Worm (Caenorhabditis elegans) whole organism, early embryonic: ENCODE results near the gene papl-1.

Source experiments
- B0310.2 ChIP-seq: sonication (generic microtip); optimal IDR thresholded peaks from 2 replicates; lab custom pipeline; 2016; ENCODE audit warnings: mild to moderate bottlenecking, missing genetic modification characterization, missing compliant biosample characterization
- F13C5.2 ChIP-seq: sonication (generic microtip); optimal IDR thresholded peaks from 2 replicates; lab custom pipeline; 2017; ENCODE audit warnings: mild to moderate bottlenecking, missing genetic modification characterization, inconsistent platforms, missing compliant biosample characterization
- aly-1 ChIP-seq: sonication (generic microtip); optimal IDR thresholded peaks from 2 replicates; lab custom pipeline; 2016; ENCODE audit warnings: missing genetic modification characterization, missing compliant biosample characterization
- ama-1 ChIP-seq: fragments of 150-350 bp; optimal IDR thresholded peaks from 2 replicates; lab custom pipeline; 2014
- ceh-13 ChIP-seq: fragments of 200-800 bp; sonication (Bioruptor generic); optimal IDR thresholded peaks from 2 replicates; lab custom pipeline; 2018; ENCODE audit warnings: mild to moderate bottlenecking, missing genetic modification characterization, missing compliant biosample characterization
- ceh-36 ChIP-seq: sonication (generic microtip); optimal IDR thresholded peaks from 2 replicates; lab custom pipeline; 2016; ENCODE audit warnings: missing genetic modification characterization, inconsistent platforms, missing compliant biosample characterization
- ets-7 ChIP-seq: sonication (generic microtip); optimal IDR thresholded peaks from 2 replicates; lab custom pipeline; 2016; ENCODE audit warnings: missing genotype, missing genetic modification characterization, missing compliant biosample characterization
- flt-1 ChIP-seq: fragments of 200-800 bp; sonication (Bioruptor generic); IDR thresholded peaks from 2 replicates; pipeline ENCODE4 v1.3.6; 2022; ENCODE audit warnings: missing genetic modification characterization, missing compliant biosample characterization
- hmbx-1 ChIP-seq: sonication (generic microtip); optimal IDR thresholded peaks from 2 replicates; lab custom pipeline; 2016; ENCODE audit warnings: mild to moderate bottlenecking, missing genetic modification characterization, missing compliant biosample characterization
- hmg-4 ChIP-seq: fragments of 200-800 bp; sonication (Bioruptor generic); optimal IDR thresholded peaks from 2 replicates; lab custom pipeline; 2018; ENCODE audit warnings: mild to moderate bottlenecking, missing genetic modification characterization, missing compliant biosample characterization
- hnd-1 ChIP-seq: sonication (generic microtip); optimal IDR thresholded peaks from 2 replicates; lab custom pipeline; 2016; ENCODE audit warnings: missing genetic modification characterization, missing compliant biosample characterization
- pes-1 ChIP-seq: fragments of 200-800 bp; sonication (Bioruptor generic); IDR thresholded peaks from 2 replicates; pipeline ENCODE4 v1.3.6; 2022; ENCODE audit warnings: missing genetic modification reagents, missing genetic modification characterization, missing compliant biosample characterization
- scrt-1 ChIP-seq: fragments of 200-800 bp; sonication (Bioruptor generic); IDR thresholded peaks from 2 replicates; pipeline ENCODE4 v1.3.6; 2022; ENCODE audit warnings: missing genetic modification characterization, missing compliant biosample characterization
- sea-1 ChIP-seq: fragments of 200-800 bp; sonication (Bioruptor generic); conservative IDR thresholded peaks from 2 replicates; pipeline ENCODE4 v1.3.6; 2022; ENCODE audit warnings: missing genetic modification characterization, missing compliant biosample characterization
- tbx-11 ChIP-seq: fragments of 200-800 bp; sonication (Bioruptor generic); IDR thresholded peaks from 2 replicates; pipeline ENCODE4 v1.3.6; 2022; ENCODE audit warnings: missing genetic modification characterization, missing compliant biosample characterization
- tbx-37 ChIP-seq: fragments of 200-800 bp; sonication (Bioruptor generic); conservative IDR thresholded peaks from 2 replicates; pipeline ENCODE4 v1.3.6; 2022; ENCODE audit warnings: missing genetic modification reagents, missing genetic modification characterization, missing compliant biosample characterization
- tra-4 ChIP-seq: sonication (generic microtip); optimal IDR thresholded peaks from 2 replicates; lab custom pipeline; 2017; ENCODE audit warnings: missing genetic modification characterization, missing compliant biosample characterization

papl-1 gene

DNA sequence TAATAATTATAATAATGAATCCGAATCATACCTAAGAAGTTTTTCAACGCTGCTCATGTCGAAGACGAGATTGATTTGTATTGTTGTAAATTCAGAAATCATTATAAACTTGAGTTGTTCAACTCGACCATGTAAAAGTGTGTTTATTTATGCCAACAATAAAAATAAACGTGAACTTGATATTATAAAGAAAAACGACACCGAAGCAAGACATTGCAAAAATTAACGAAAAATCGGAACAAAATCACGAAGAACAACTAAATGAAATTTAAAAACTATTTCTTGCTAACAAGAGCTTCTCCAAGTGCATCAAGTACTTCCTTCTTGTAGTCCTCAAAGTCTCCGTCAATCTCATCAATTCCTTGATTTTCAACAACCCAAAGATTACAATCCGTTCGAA, 1.4 kb upstream of the papl-1 start, which contains the start of gene F18E2.15:
TSS of gene F18E2.15 (minus strand) at position 101 of the 400 bp plus-strand sequence.
- no peak for TF ChIP-seq ceh-36 (tag; lab: Kevin White, UChicago)
- TF ChIP-seq hmbx-1 = no peak
- TF ChIP-seq pes-1 = no peak
- TF ChIP-seq tbx-11 (GFP tag; lab: Robert Waterston, UW) = no peak
- no peak for TF ChIP-seq tra-4 (tag; lab: Kevin White, UChicago)
- no peak for TF ChIP-seq aly-1
- no peak for TF ChIP-seq ceh-13 (GFP tag; lab: Kevin White, UChicago)
- TF ChIP-seq hnd-1 (tag; lab: Kevin White, UChicago) = no peak
- TF ChIP-seq ets-7 (tag; lab: Kevin White, UChicago) = no peak
- TF ChIP-seq B0310.2 (tag; lab: Kevin White, UChicago) = no peak
- TF ChIP-seq sea-1 (GFP tag; lab: Robert Waterston, UW) = no peak
- no peak for TF ChIP-seq F13C5.2

DNA sequence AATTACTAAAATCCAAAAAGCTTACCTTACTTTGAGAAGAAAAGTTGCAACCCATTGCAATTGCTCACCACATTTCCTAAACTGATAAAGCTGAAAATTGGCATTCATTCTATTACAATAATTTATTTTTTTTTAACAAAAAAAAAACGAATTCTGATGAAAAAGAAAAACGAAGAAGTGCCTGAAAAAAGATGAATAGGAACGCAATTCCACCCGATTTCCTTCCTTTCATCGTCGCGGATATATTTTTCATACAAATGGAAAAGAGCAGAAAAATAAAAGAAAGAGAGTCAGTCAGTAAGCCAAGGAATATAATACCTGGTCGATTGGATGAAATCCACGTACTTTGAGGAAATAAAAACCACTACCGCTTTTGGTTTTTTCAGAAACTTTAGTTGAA, 4.7 kb downstream of the papl-1 start, which contains the start of gene gpa-13:
TSS of gene gpa-13 (minus strand) at position 101 of the 400 bp plus-strand sequence.
- TF ChIP-seq pes-1 (no peak), ceh-13 (GFP tag; lab: Kevin White, UChicago) (no peak), sea-1 (GFP tag; lab: Robert Waterston, UW) (no peak), F13C5.2 (no peak), tra-4 (tag; lab: Kevin White, UChicago) (no peak), tbx-11 (GFP tag; lab: Robert Waterston, UW) (no peak), ets-7 (tag; lab: Kevin White, UChicago) (no peak), scrt-1 (GFP tag; lab: Robert Waterston, UW) (no peak)

DNA sequence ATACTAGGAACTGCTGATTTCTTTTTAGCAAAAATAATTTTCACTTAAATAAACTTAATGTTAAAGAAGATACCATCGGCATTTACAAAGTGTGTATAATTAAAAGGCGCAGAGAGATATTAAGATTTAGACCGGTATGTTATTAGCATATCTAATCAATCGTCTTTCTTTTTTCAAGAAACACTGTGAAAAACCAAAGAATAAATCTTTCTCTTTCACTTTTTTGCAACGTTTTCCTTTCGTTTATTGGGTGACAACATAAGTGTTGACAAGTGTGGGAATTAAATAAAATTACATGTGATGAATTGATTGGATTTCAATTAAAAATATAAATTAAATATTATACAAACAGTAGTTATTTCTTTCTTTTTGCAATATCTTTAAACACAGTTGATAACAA, 7.2 kb downstream of the papl-1 start, which contains the start of gene C15C8.8:
TSS of gene C15C8.8 (minus strand) at position 101 of the 400 bp plus-strand sequence.
- TF ChIP-seq B0310.2 (tag; lab: Kevin White, UChicago) (no peak), tra-4 (tag; lab: Kevin White, UChicago) (no peak), tbx-37 (no peak), hnd-1 (tag; lab: Kevin White, UChicago) (no peak), ceh-36 (tag; lab: Kevin White, UChicago) (no peak), scrt-1 (GFP tag; lab: Robert Waterston, UW) (no peak), sea-1 (GFP tag; lab: Robert Waterston, UW) (no peak), aly-1 (no peak), hmbx-1 (no peak), ama-1 (lab: Kevin White, UChicago) (no peak), flt-1 (GFP tag; lab: Robert Waterston, UW) (no peak), F13C5.2 (no peak), ceh-13 (GFP tag; lab: Kevin White, UChicago) (no peak), pes-1 (no peak), tbx-11 (GFP tag; lab: Robert Waterston, UW) (no peak), hmg-4 (GFP tag; lab: Kevin White, UChicago) (no peak)

- TF ChIP-seq hmg-4 (GFP tag; lab: Kevin White, UChicago) (no peak), tbx-11 (GFP tag; lab: Robert Waterston, UW) (no peak), flt-1 (GFP tag; lab: Robert Waterston, UW) (no peak), ama-1 (lab: Kevin White, UChicago) (no peak), B0310.2 (tag; lab: Kevin White, UChicago) (no peak), ets-7 (tag; lab: Kevin White, UChicago) (no peak), F13C5.2 (no peak), ceh-13 (GFP tag; lab: Kevin White, UChicago) (no peak)
Measured at ce11 chrV:12751495-12752050, 8.0 kb downstream of the papl-1 start, which contains the start of gene C15C8.6. C15C8.6 (minus strand) TSS chrV:12751545.

DNA sequence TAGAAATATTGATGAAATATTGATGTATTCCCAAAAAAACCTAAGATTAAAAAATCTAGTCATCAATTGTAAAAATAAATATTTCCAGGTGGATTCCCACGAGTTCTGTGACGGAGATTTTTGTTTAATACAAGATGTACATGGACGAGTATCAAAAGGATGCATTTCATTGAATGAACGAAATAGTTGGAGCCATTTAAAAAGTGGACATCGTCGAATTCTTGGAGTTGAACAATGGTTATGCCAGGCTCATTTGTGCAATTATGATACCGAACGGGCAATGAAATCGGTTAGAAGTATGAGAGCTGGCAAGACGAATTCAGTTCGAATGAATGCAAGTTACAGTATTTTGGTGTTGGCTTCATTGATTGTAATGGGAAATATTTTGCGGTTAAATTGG, 10.0 kb downstream of the papl-1 start:
- TF ChIP-seq ets-7 (tag; lab: Kevin White, UChicago) = no peak
- TF ChIP-seq hnd-1 (tag; lab: Kevin White, UChicago) = no peak
- no peak for TF ChIP-seq tra-4 (tag; lab: Kevin White, UChicago)
- no peak for TF ChIP-seq B0310.2 (tag; lab: Kevin White, UChicago)
- no peak for TF ChIP-seq scrt-1 (GFP tag; lab: Robert Waterston, UW)
- no peak for TF ChIP-seq hmbx-1
- no peak for TF ChIP-seq flt-1 (GFP tag; lab: Robert Waterston, UW)
- no peak for TF ChIP-seq sea-1 (GFP tag; lab: Robert Waterston, UW)
- TF ChIP-seq ama-1 (lab: Kevin White, UChicago) = no peak
- no peak for TF ChIP-seq tbx-11 (GFP tag; lab: Robert Waterston, UW)
- TF ChIP-seq ceh-36 (tag; lab: Kevin White, UChicago) = no peak
- TF ChIP-seq aly-1 = no peak
- TF ChIP-seq hmg-4 (GFP tag; lab: Kevin White, UChicago) = no peak
- TF ChIP-seq tbx-37 = no peak
- TF ChIP-seq pes-1 = no peak

DNA sequence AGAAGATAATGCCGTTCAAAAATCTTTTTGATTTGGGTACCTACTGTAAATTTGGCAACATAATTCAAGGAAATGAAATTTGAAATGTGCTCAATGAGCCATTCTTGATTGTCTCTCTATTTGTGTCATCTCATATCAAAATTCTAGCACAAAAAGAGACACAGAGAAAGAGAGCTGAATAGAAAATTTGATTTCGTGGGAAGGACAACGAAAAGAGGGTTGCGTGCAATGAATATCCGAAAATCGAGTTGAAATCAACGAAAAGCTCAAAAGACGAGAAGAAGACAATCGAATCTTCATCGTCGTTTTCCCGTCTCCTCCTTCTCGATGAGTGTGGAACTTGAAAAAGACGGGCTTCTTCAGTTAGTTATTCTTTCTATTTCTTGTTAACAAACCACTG, 11.7 kb downstream of the papl-1 start, which contains the start of gene C15C8.5:
TSS of gene C15C8.5 (plus strand) at position 152 of the 400 bp plus-strand sequence.
- no peak for TF ChIP-seq hnd-1 (tag; lab: Kevin White, UChicago)
- TF ChIP-seq sea-1 (GFP tag; lab: Robert Waterston, UW) = no peak
- no peak for TF ChIP-seq ceh-13 (GFP tag; lab: Kevin White, UChicago)
- no peak for TF ChIP-seq flt-1 (GFP tag; lab: Robert Waterston, UW)
- no peak for TF ChIP-seq ama-1 (lab: Kevin White, UChicago)
- no peak for TF ChIP-seq ceh-36 (tag; lab: Kevin White, UChicago)
- TF ChIP-seq B0310.2 (tag; lab: Kevin White, UChicago) = no peak
- TF ChIP-seq hmg-4 (GFP tag; lab: Kevin White, UChicago) = no peak
- TF ChIP-seq pes-1 = no peak
- no peak for TF ChIP-seq tbx-37
- no peak for TF ChIP-seq ets-7 (tag; lab: Kevin White, UChicago)
- no peak for TF ChIP-seq tra-4 (tag; lab: Kevin White, UChicago)
- no peak for TF ChIP-seq F13C5.2
- TF ChIP-seq tbx-11 (GFP tag; lab: Robert Waterston, UW) = no peak

- TF ChIP-seq ceh-36 (tag; lab: Kevin White, UChicago) = no peak
- TF ChIP-seq ceh-13 (GFP tag; lab: Kevin White, UChicago) = no peak
- TF ChIP-seq scrt-1 (GFP tag; lab: Robert Waterston, UW) = no peak
- TF ChIP-seq F13C5.2 = no peak
- TF ChIP-seq flt-1 (GFP tag; lab: Robert Waterston, UW) = no peak
- TF ChIP-seq tbx-37 = no peak
- TF ChIP-seq pes-1 = no peak
- TF ChIP-seq tbx-11 (GFP tag; lab: Robert Waterston, UW) = no peak
- no peak for TF ChIP-seq sea-1 (GFP tag; lab: Robert Waterston, UW)
- no peak for TF ChIP-seq hnd-1 (tag; lab: Kevin White, UChicago)
- TF ChIP-seq ama-1 (lab: Kevin White, UChicago) = no peak
- no peak for TF ChIP-seq B0310.2 (tag; lab: Kevin White, UChicago)
- TF ChIP-seq hmg-4 (GFP tag; lab: Kevin White, UChicago) = no peak
- TF ChIP-seq ets-7 (tag; lab: Kevin White, UChicago) = no peak
- no peak for TF ChIP-seq aly-1
Measured at ce11 chrV:12747431-12747830, 12.1 kb downstream of the papl-1 start, which contains the start of gene C15C8.4. C15C8.4 (minus strand) TSS chrV:12747463.
